Fruit fly (Drosophila melanogaster) whole organism, embryonic: ENCODE data around the gene kay.
A peak's percentile ranks its signal among the peaks of the same experiment; 100 is the strongest.

ENCODE experiments used
- Antp ChIP-seq: fragments of 200-800 bp; sonication (Bioruptor generic); optimal IDR thresholded peaks from 3 replicates; lab custom pipeline; 2016; ENCODE audit warnings: missing biosample characterization, missing genetic modification characterization
- B-H2 ChIP-seq: fragments of 200-800 bp; sonication (Bioruptor generic); optimal IDR thresholded peaks from 2 replicates; lab custom pipeline; 2018; ENCODE audit warnings: missing biosample characterization, mild to moderate bottlenecking, missing genetic modification characterization
- CG10147 ChIP-seq: fragments of 200-800 bp; sonication (Bioruptor generic); optimal IDR thresholded peaks from 2 replicates; lab custom pipeline; 2019; ENCODE audit warnings: missing biosample characterization, mild to moderate bottlenecking, missing genetic modification characterization, moderate library complexity
- CG11696 ChIP-seq: fragments of 200-800 bp; sonication (Bioruptor generic); IDR thresholded peaks from 2 replicates; pipeline ENCODE4 v1.3.6; 2022; ENCODE audit warnings: missing biosample characterization, missing genetic modification characterization
- CG12155 ChIP-seq: fragments of 200-800 bp; sonication (Bioruptor generic); optimal IDR thresholded peaks from 3 replicates; lab custom pipeline; 2016; ENCODE audit warnings: missing biosample characterization, missing genetic modification characterization
- CG12236 ChIP-seq: fragments of 200-800 bp; sonication (Bioruptor generic); optimal IDR thresholded peaks from 2 replicates; lab custom pipeline; 2016; ENCODE audit warnings: missing biosample characterization, missing genetic modification characterization
- CG13123 ChIP-seq: fragments of 200-800 bp; sonication (Bioruptor generic); optimal IDR thresholded peaks from 2 replicates; lab custom pipeline; 2016; ENCODE audit warnings: missing biosample characterization, missing genetic modification characterization
- CG14014 ChIP-seq: fragments of 200-800 bp; sonication (Bioruptor generic); IDR thresholded peaks from 2 replicates; pipeline ENCODE4 v1.3.6; 2022; ENCODE audit warnings: missing biosample characterization, missing genetic modification characterization
- CG14667 ChIP-seq: fragments of 200-800 bp; sonication (Bioruptor generic); IDR thresholded peaks from 2 replicates; pipeline ENCODE4 v1.3.6; 2022; ENCODE audit warnings: missing biosample characterization, missing genetic modification characterization
- CG15269 ChIP-seq: fragments of 200-800 bp; sonication (Bioruptor generic); optimal IDR thresholded peaks from 2 replicates; lab custom pipeline; 2018; ENCODE audit warnings: missing biosample characterization, mild to moderate bottlenecking, missing genetic modification characterization, moderate library complexity
- CG15601 ChIP-seq: fragments of 200-800 bp; sonication (Bioruptor generic); optimal IDR thresholded peaks from 3 replicates; lab custom pipeline; 2019; ENCODE audit warnings: missing biosample characterization, mild to moderate bottlenecking, missing genetic modification characterization, moderate library complexity
- CG17829 ChIP-seq: fragments of 200-800 bp; optimal IDR thresholded peaks from 2 replicates; lab custom pipeline; 2019; ENCODE audit warnings: missing biosample characterization, mild to moderate bottlenecking, missing genetic modification characterization, moderate library complexity
- CG2129 ChIP-seq: fragments of 200-800 bp; sonication (Bioruptor generic); IDR thresholded peaks from 2 replicates; pipeline ENCODE4 v1.3.6; 2022; ENCODE audit warnings: missing biosample characterization, missing genetic modification characterization; ENCODE audit not compliant: partially characterized antibody
- CG2202 ChIP-seq: fragments of 200-800 bp; sonication (Bioruptor generic); optimal IDR thresholded peaks from 2 replicates; lab custom pipeline; 2018; ENCODE audit warnings: missing biosample characterization, mild to moderate bottlenecking, missing genetic modification characterization
- CG3065 ChIP-seq: fragments of 200-800 bp; sonication (Bioruptor generic); optimal IDR thresholded peaks from 2 replicates; lab custom pipeline; 2016; ENCODE audit warnings: missing biosample characterization, missing genetic modification characterization
- CG32772 ChIP-seq: fragments of 200-800 bp; sonication (Bioruptor generic); IDR thresholded peaks from 2 replicates; pipeline ENCODE4 v1.3.6; 2022; ENCODE audit warnings: missing biosample characterization, missing genetic modification characterization
- CG34376 ChIP-seq: fragments of 200-800 bp; sonication (Bioruptor generic); optimal IDR thresholded peaks from 2 replicates; lab custom pipeline; 2018; ENCODE audit warnings: missing biosample characterization, mild to moderate bottlenecking, missing genetic modification characterization
- CG5180 ChIP-seq: fragments of 200-800 bp; sonication (Bioruptor generic); optimal IDR thresholded peaks from 3 replicates; lab custom pipeline; 2017; ENCODE audit warnings: missing biosample characterization, missing genetic modification characterization, mild to moderate bottlenecking, moderate library complexity, missing genetic modification reagents
- CG6254 ChIP-seq: fragments of 200-800 bp; sonication (Bioruptor generic); optimal IDR thresholded peaks from 3 replicates; lab custom pipeline; 2017; ENCODE audit warnings: mild to moderate bottlenecking, missing biosample characterization, missing genetic modification reagents, missing genetic modification characterization
- CG7963 ChIP-seq: fragments of 200-800 bp; sonication (Bioruptor generic); IDR thresholded peaks from 3 replicates; pipeline ENCODE4 v1.3.6; 2022; ENCODE audit warnings: missing biosample characterization, missing genetic modification characterization; ENCODE audit not compliant: partially characterized antibody
- E2f2 ChIP-seq: fragments of 200-800 bp; sonication (Bioruptor generic); IDR thresholded peaks from 2 replicates; pipeline ENCODE4 v1.3.6; 2022; ENCODE audit warnings: missing biosample characterization, missing genetic modification characterization
- Ets97D ChIP-seq: fragments of 200-800 bp; sonication (Bioruptor generic); optimal IDR thresholded peaks from 3 replicates; lab custom pipeline; 2016; ENCODE audit warnings: missing biosample characterization, missing genetic modification characterization
- Fer1 ChIP-seq: fragments of 200-800 bp; sonication (Bioruptor generic); optimal IDR thresholded peaks from 2 replicates; lab custom pipeline; 2017; ENCODE audit warnings: missing biosample characterization, mild to moderate bottlenecking, missing genetic modification characterization
- GATAe ChIP-seq: fragments of 200-800 bp; sonication (Bioruptor generic); conservative IDR thresholded peaks from 2 replicates; pipeline ENCODE4 v1.3.6; 2022; ENCODE audit warnings: missing biosample characterization, missing genetic modification characterization
- Mes4 ChIP-seq: fragments of 200-800 bp; sonication (Bioruptor generic); optimal IDR thresholded peaks from 2 replicates; lab custom pipeline; 2016; ENCODE audit warnings: missing biosample characterization, missing genetic modification characterization
- Myb ChIP-seq: fragments of 200-800 bp; sonication (Bioruptor generic); optimal IDR thresholded peaks from 2 replicates; lab custom pipeline; 2016; ENCODE audit warnings: missing biosample characterization, missing genetic modification characterization
- Nf-YA ChIP-seq: fragments of 200-800 bp; sonication (Bioruptor generic); IDR thresholded peaks from 2 replicates; pipeline ENCODE4 v1.3.6; 2022; ENCODE audit warnings: missing biosample characterization, missing genetic modification characterization
- NfI ChIP-seq: fragments of 200-800 bp; sonication (Bioruptor generic); optimal IDR thresholded peaks from 3 replicates; lab custom pipeline; 2018; ENCODE audit warnings: missing biosample characterization, mild to moderate bottlenecking, missing genetic modification characterization, moderate library complexity
- Ptx1 ChIP-seq: fragments of 200-800 bp; sonication (Bioruptor generic); IDR thresholded peaks from 2 replicates; pipeline ENCODE4 v1.3.6; 2022; ENCODE audit warnings: missing biosample characterization, missing genetic modification characterization
- Rfx ChIP-seq: fragments of 200-800 bp; sonication (Bioruptor generic); IDR thresholded peaks from 2 replicates; pipeline ENCODE4 v1.3.6; 2022; ENCODE audit warnings: missing biosample characterization, missing genetic modification characterization
- Side ChIP-seq: fragments of 200-800 bp; sonication (Bioruptor generic); optimal IDR thresholded peaks from 2 replicates; lab custom pipeline; 2016; ENCODE audit warnings: missing biosample characterization, missing genetic modification characterization
- Trl ChIP-seq, 3 experiments: fragments of >200 bp in 2 of 3; fragments of 200-800 bp in 1 of 3; sonication (Bioruptor generic) in 1 of 3; optimal IDR thresholded peaks; 2 replicates in 1 of 3; 3 replicates in 2 of 3; lab custom pipeline; 2016 to 2017; ENCODE audit warnings: missing biosample characterization in 1 of 3, missing genetic modification characterization in 1 of 3
- Vsx1 ChIP-seq: fragments of 200-800 bp; sonication (Bioruptor generic); optimal IDR thresholded peaks from 2 replicates; lab custom pipeline; 2017; ENCODE audit warnings: missing biosample characterization, mild to moderate bottlenecking, missing genetic modification characterization, missing genetic modification reagents
- ash1 ChIP-seq: fragments of 200-800 bp; sonication (Bioruptor generic); optimal IDR thresholded peaks from 2 replicates; lab custom pipeline; 2018; ENCODE audit warnings: missing biosample characterization, mild to moderate bottlenecking, missing genetic modification characterization
- ato ChIP-seq: fragments of 200-800 bp; sonication (Bioruptor generic); IDR thresholded peaks from 2 replicates; pipeline ENCODE4 v1.3.6; 2022; ENCODE audit warnings: missing biosample characterization, missing genetic modification characterization; ENCODE audit not compliant: partially characterized antibody
- bowl ChIP-seq: fragments of 200-800 bp; sonication (Bioruptor generic); IDR thresholded peaks from 2 replicates; pipeline ENCODE4 v1.3.6; 2022; ENCODE audit warnings: missing biosample characterization, missing genetic modification characterization
- fd64A ChIP-seq: fragments of 200-800 bp; sonication (Bioruptor generic); optimal IDR thresholded peaks from 3 replicates; lab custom pipeline; 2018; ENCODE audit warnings: missing biosample characterization, mild to moderate bottlenecking, missing genetic modification characterization
- gro ChIP-seq: fragments of 200-800 bp; sonication (Bioruptor generic); optimal IDR thresholded peaks from 2 replicates; lab custom pipeline; 2016; ENCODE audit warnings: missing biosample characterization, missing genetic modification characterization
- knrl ChIP-seq: fragments of 200-800 bp; sonication (Bioruptor generic); IDR thresholded peaks from 3 replicates; pipeline ENCODE4 v1.3.6; 2022; ENCODE audit warnings: missing biosample characterization, missing genetic modification characterization; ENCODE audit not compliant: partially characterized antibody
- p53 ChIP-seq: fragments of 200-800 bp; sonication (Bioruptor generic); optimal IDR thresholded peaks from 2 replicates; lab custom pipeline; 2016; ENCODE audit warnings: missing biosample characterization, missing genetic modification characterization
- pan ChIP-seq, 4 experiments: fragments of >200 bp in 3 of 4; fragments of 200-800 bp in 1 of 4; sonication (Bioruptor generic) in 1 of 4; optimal IDR thresholded peaks in 3 of 4; IDR thresholded peaks in 1 of 4; 2 replicates each; pipeline versions ENCODE4 v1.3.6 to Lab custom; 2017 to 2022; ENCODE audit warnings: missing biosample characterization in 2 of 4, missing genetic modification characterization in 2 of 4, mixed read lengths in 1 of 4
- pfk ChIP-seq: fragments of 200-800 bp; sonication (Bioruptor generic); optimal IDR thresholded peaks from 2 replicates; lab custom pipeline; 2018; ENCODE audit warnings: missing biosample characterization, mild to moderate bottlenecking, missing genetic modification characterization, moderate library complexity
- pzg ChIP-seq: fragments of 200-800 bp; sonication (Bioruptor generic); optimal IDR thresholded peaks from 3 replicates; lab custom pipeline; 2018; ENCODE audit warnings: missing biosample characterization, mild to moderate bottlenecking, missing genetic modification characterization, moderate library complexity
- run ChIP-seq: fragments of 200-800 bp; sonication (Bioruptor generic); optimal IDR thresholded peaks from 3 replicates; lab custom pipeline; 2018; ENCODE audit warnings: missing biosample characterization, mild to moderate bottlenecking, missing genetic modification characterization
- tx ChIP-seq: fragments of 200-800 bp; sonication (Bioruptor generic); optimal IDR thresholded peaks from 2 replicates; lab custom pipeline; 2016; ENCODE audit warnings: missing biosample characterization, missing genetic modification characterization
- unc-4 ChIP-seq: fragments of 200-800 bp; sonication (Bioruptor generic); IDR thresholded peaks from 2 replicates; pipeline ENCODE4 v1.3.6; 2022; ENCODE audit warnings: missing biosample characterization, missing genetic modification characterization; ENCODE audit not compliant: partially characterized antibody
- yki ChIP-seq: fragments of >200 bp; optimal IDR thresholded peaks from 3 replicates; lab custom pipeline; 2018
- zen ChIP-seq: fragments of 200-800 bp; sonication (Bioruptor generic); optimal IDR thresholded peaks from 3 replicates; lab custom pipeline; 2018; ENCODE audit warnings: missing biosample characterization, mild to moderate bottlenecking, missing genetic modification characterization, moderate library complexity

kay gene

dm6 chr3R:29834759-29835709 lies 69.2 kb downstream of the kay start, which contains the start of gene Atg16 (continued):
- TF ChIP-seq NfI (GFP tag; lab: Kevin White, UChicago) (no peak), CG6254 (GFP tag; lab: Kevin White, UChicago) (no peak), CG10147 (GFP tag; lab: Kevin White, UChicago) (no peak), CG11696 (GFP tag; lab: Robert Waterston, UW) (no peak), CG2129 (GFP tag; lab: Robert Waterston, UW) (peak; percentile 85), knrl (peak; percentile 93), Mes4 (GFP tag; lab: Kevin White, UChicago) (no peak), CG14667 (GFP tag; lab: Robert Waterston, UW) (no peak), Side (GFP tag; lab: Kevin White, UChicago) (no peak), Trl (optimal IDR thresholded peaks at IDR 0.05; lab: Kevin White, UChicago) (no peak), Trl (GFP tag; optimal IDR thresholded peaks at IDR 0.05; lab: Kevin White, UChicago) (no peak), CG14014 (no peak), Ets97D (GFP tag; lab: Kevin White, UChicago) (peak; percentile 22), tx (GFP tag; lab: Kevin White, UChicago) (no peak), CG17829 (peak; percentile 6), Myb (GFP tag; lab: Kevin White, UChicago) (peak; percentile 90), Fer1 (GFP tag; lab: Kevin White, UChicago) (no peak), CG7963 (peak; percentile 91), GATAe (GFP tag; lab: Robert Waterston, UW) (no peak), gro (GFP tag; lab: Kevin White, UChicago) (no peak), pan (optimal IDR thresholded peaks at IDR 0.05; lab: Kevin White, UChicago) (no peak), pan (GFP tag; optimal IDR thresholded peaks at IDR 0.05 in 1 of 2, IDR thresholded peaks at IDR 0.05 in 1 of 2) (no peak), CG13123 (no peak), bowl (GFP tag; lab: Robert Waterston, UW) (no peak), unc-4 (peak; percentile 85), yki (no peak), pfk (GFP tag; lab: Kevin White, UChicago) (no peak), CG15601 (tag; lab: Kevin White, UChicago) (no peak), zen (peak; percentile 81), CG15269 (tag; lab: Kevin White, UChicago) (no peak), Ptx1 (GFP tag; lab: Robert Waterston, UW) (no peak), run (tag; lab: Kevin White, UChicago) (no peak), Rfx (peak; percentile 39; the same call in 1 of the 2 replicates), E2f2 (peak; percentile 91), CG5180 (GFP tag; lab: Kevin White, UChicago) (no peak), CG12155 (GFP tag; lab: Kevin White, UChicago) (no peak), CG3065 (no peak), B-H2 (GFP tag; lab: Kevin White, UChicago) (no peak), CG32772 (GFP tag; lab: Robert Waterston, UW) (no peak), Nf-YA (GFP tag; lab: Robert Waterston, UW) (no peak), pzg (peak; percentile 38), Vsx1 (GFP tag; lab: Kevin White, UChicago) (no peak), CG12236 (GFP tag; lab: Kevin White, UChicago) (no peak), ash1 (GFP tag; lab: Kevin White, UChicago) (no peak), CG34376 (GFP tag; lab: Kevin White, UChicago) (no peak), Antp (GFP tag; lab: Kevin White, UChicago) (no peak), CG2202 (tag; lab: Kevin White, UChicago) (no peak), fd64A (GFP tag; lab: Kevin White, UChicago) (no peak), ato (GFP tag; lab: Robert Waterston, UW) (peak; percentile 80), p53 (GFP tag; lab: Kevin White, UChicago) (no peak)
